Comparison of ENCODE assay signal across 1 fruit fly cellular context in the genomic region with DNA sequence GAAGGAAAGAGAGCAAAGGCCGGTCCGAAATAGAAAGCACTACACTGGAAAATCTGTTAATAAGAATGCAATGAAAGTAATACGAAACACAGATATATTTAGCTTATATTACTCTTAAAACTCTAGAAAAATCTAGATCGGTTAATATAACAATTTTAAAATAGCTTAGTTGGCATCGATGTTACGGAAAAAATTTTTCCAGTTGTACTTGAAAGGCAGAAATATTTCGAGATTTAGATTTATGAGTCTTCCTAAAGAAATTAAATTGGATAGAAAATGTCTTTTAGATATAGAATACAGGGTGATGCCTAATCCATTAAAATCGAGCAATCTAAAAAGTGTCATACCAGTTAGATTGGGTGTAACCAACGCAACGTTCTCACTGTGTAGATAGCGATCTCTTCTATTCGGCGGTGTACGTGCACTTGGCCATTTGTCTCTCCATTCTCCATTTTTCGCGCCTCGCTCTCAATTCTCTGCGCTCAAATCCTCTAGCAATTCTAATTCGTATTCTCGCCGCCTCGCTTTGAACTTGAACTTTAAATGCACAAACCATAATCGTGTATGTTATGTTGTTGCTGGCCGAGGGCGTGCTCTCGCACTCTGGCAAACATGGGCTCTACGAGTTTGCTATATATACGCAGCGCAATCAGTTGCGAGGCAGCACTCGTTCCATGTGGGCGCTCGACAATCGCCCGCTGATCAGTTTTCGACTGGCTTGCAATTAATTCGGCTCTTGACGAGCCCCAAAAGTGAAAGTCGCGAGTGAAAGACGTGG.
TF ChIP-seq lines count a peak whose summit lies in the region.

No protein-coding gene starts in this region.

TF ChIP-seq in whole organism, embryonic, 481 proteins besides CTCF, POLR2A, EP300 and RAD21 (continued from another document and continues in another):
- peak; percentile 79 for TF ChIP-seq CG4404 (GFP tag; IDR thresholded peaks at IDR 0.05; lab: Robert Waterston, UW)
- TF ChIP-seq CG12391 (tag; optimal IDR thresholded peaks at IDR 0.05; lab: Kevin White, UChicago): peak; percentile 96
- peak; percentile 96 for TF ChIP-seq CG31441 (GFP tag; IDR thresholded peaks at IDR 0.05; lab: Robert Waterston, UW)
- no peak for TF ChIP-seq CkIIα-i1 (GFP tag; IDR thresholded peaks at IDR 0.05; lab: Robert Waterston, UW)
- TF ChIP-seq Six4 (GFP tag; optimal IDR thresholded peaks at IDR 0.05; lab: Kevin White, UChicago): peak; percentile 94
- peak; percentile 97 for TF ChIP-seq Oli (tag; optimal IDR thresholded peaks at IDR 0.05; lab: Kevin White, UChicago)
- TF ChIP-seq Fer3 (tag; optimal IDR thresholded peaks at IDR 0.05; lab: Kevin White, UChicago): peak; percentile 81
- peak; percentile 74 for TF ChIP-seq HmgD (GFP tag; optimal IDR thresholded peaks at IDR 0.05; lab: Kevin White, UChicago)
- peak; percentile 6 for TF ChIP-seq yki (optimal IDR thresholded peaks at IDR 0.05; lab: Kevin White, UChicago)
- TF ChIP-seq Awh (GFP tag; IDR thresholded peaks at IDR 0.05; lab: Robert Waterston, UW): peak; percentile 41; the same call in 1 of the 2 replicates
- no peak for TF ChIP-seq bigmax (GFP tag; optimal IDR thresholded peaks at IDR 0.05; lab: Kevin White, UChicago)
- TF ChIP-seq fru (optimal IDR thresholded peaks at IDR 0.05; lab: Kevin White, UChicago): no peak
- no peak; the same call in 2 of the 3 replicates for TF ChIP-seq CG34224 (GFP tag; IDR thresholded peaks at IDR 0.05; lab: Robert Waterston, UW; ENCODE audit: partially characterized antibody)
- peak; percentile 93 for TF ChIP-seq nau (GFP tag; optimal IDR thresholded peaks at IDR 0.05; lab: Kevin White, UChicago)
- peak; percentile 95 for TF ChIP-seq Dip3 (GFP tag; optimal IDR thresholded peaks at IDR 0.05; lab: Kevin White, UChicago)
- peak; percentile 89 for TF ChIP-seq Dek (tag; optimal IDR thresholded peaks at IDR 0.05; lab: Kevin White, UChicago)
- 0 out of 2 replicates have a peak, but pooled peaks have one; percentile 14 for TF ChIP-seq aop (GFP tag; IDR thresholded peaks at IDR 0.05; lab: Robert Waterston, UW)
- peak; percentile 77 for TF ChIP-seq stc (GFP tag; IDR thresholded peaks at IDR 0.05; lab: Robert Waterston, UW)
- TF ChIP-seq Gsc (GFP tag; IDR thresholded peaks at IDR 0.05; lab: Robert Waterston, UW): peak; percentile 59
- TF ChIP-seq CG10979 (tag; optimal IDR thresholded peaks at IDR 0.05; lab: Kevin White, UChicago): peak; percentile 97
- peak; percentile 70; the same call in 2 of the 3 replicates for TF ChIP-seq Dbx (GFP tag; IDR thresholded peaks at IDR 0.05; lab: Robert Waterston, UW)
- peak; percentile 94 for TF ChIP-seq Hmr (GFP tag; optimal IDR thresholded peaks at IDR 0.05; lab: Kevin White, UChicago)
- peak; percentile 87 for TF ChIP-seq Bdp1 (GFP tag; optimal IDR thresholded peaks at IDR 0.05; lab: Kevin White, UChicago)
- TF ChIP-seq Med (GFP tag; lab: Kevin White, UChicago): peak; percentile 97
- TF ChIP-seq CG18599 (GFP tag; optimal IDR thresholded peaks at IDR 0.05; lab: Kevin White, UChicago): peak; percentile 93
- peak; percentile 92 for TF ChIP-seq Mad (GFP tag; optimal IDR thresholded peaks at IDR 0.05; lab: Kevin White, UChicago)
- peak; percentile 68 for TF ChIP-seq CG2116 (GFP tag; optimal IDR thresholded peaks at IDR 0.05; lab: Kevin White, UChicago)
- no peak for TF ChIP-seq D (optimal IDR thresholded peaks at IDR 0.05; lab: Kevin White, UChicago)
- peak; percentile 97 for TF ChIP-seq D (GFP tag; optimal IDR thresholded peaks at IDR 0.05; lab: Kevin White, UChicago)
- TF ChIP-seq CG6765 (GFP tag; optimal IDR thresholded peaks at IDR 0.05; lab: Kevin White, UChicago): peak; percentile 86
- TF ChIP-seq cg (GFP tag; optimal IDR thresholded peaks at IDR 0.05; lab: Kevin White, UChicago): no peak
- no peak for TF ChIP-seq CG11696 (GFP tag; IDR thresholded peaks at IDR 0.05; lab: Robert Waterston, UW)
- TF ChIP-seq CG4707 (GFP tag; optimal IDR thresholded peaks at IDR 0.05; lab: Kevin White, UChicago): peak; percentile 76
- TF ChIP-seq Doc2 (GFP tag; IDR thresholded peaks at IDR 0.05; lab: Robert Waterston, UW): no peak
- TF ChIP-seq sqz (GFP tag; optimal IDR thresholded peaks at IDR 0.05; lab: Kevin White, UChicago): peak; percentile 80
- TF ChIP-seq nerfin-1 (tag; optimal IDR thresholded peaks at IDR 0.05; lab: Kevin White, UChicago): peak; percentile 92
- TF ChIP-seq CG4820 (GFP tag; optimal IDR thresholded peaks at IDR 0.05; lab: Kevin White, UChicago): peak; percentile 95
- peak; percentile 88 for TF ChIP-seq CG6654 (GFP tag; optimal IDR thresholded peaks at IDR 0.05; lab: Kevin White, UChicago)
- peak; percentile 98 for TF ChIP-seq Sox100B (GFP tag; optimal IDR thresholded peaks at IDR 0.05; lab: Kevin White, UChicago)
- TF ChIP-seq lola (GFP tag; optimal IDR thresholded peaks at IDR 0.05; lab: Kevin White, UChicago): peak in 1 of 3 experiments; percentile 97
- TF ChIP-seq crol (GFP tag; IDR thresholded peaks at IDR 0.05; lab: Robert Waterston, UW): no peak
- peak; percentile 84 for TF ChIP-seq CG6813 (GFP tag; optimal IDR thresholded peaks at IDR 0.05; lab: Kevin White, UChicago)
- peak; percentile 83 for TF ChIP-seq run (tag; optimal IDR thresholded peaks at IDR 0.05; lab: Kevin White, UChicago)
- TF ChIP-seq Hr3 (GFP tag; optimal IDR thresholded peaks at IDR 0.05; lab: Kevin White, UChicago): peak; percentile 96
- peak; percentile 69 for TF ChIP-seq dimm (GFP tag; IDR thresholded peaks at IDR 0.05; lab: Robert Waterston, UW)
- peak; percentile 95 for TF ChIP-seq HLH54F (GFP tag; optimal IDR thresholded peaks at IDR 0.05; lab: Kevin White, UChicago)
- no peak; the same call in 1 of the 2 replicates for TF ChIP-seq CG17612 (GFP tag; IDR thresholded peaks at IDR 0.05; lab: Robert Waterston, UW)
- TF ChIP-seq Dad (GFP tag; optimal IDR thresholded peaks at IDR 0.05; lab: Kevin White, UChicago): peak; percentile 93
- peak; percentile 96 for TF ChIP-seq phol (tag; optimal IDR thresholded peaks at IDR 0.05; lab: Kevin White, UChicago)
- TF ChIP-seq CG7786 (GFP tag; optimal IDR thresholded peaks at IDR 0.05; lab: Kevin White, UChicago): peak; percentile 96
- peak; percentile 90 for TF ChIP-seq CG9817 (tag; optimal IDR thresholded peaks at IDR 0.05; lab: Kevin White, UChicago)
- TF ChIP-seq CG4328 (GFP tag; optimal IDR thresholded peaks at IDR 0.05; lab: Kevin White, UChicago): peak; percentile 92
- peak; percentile 36; the same call in 1 of the 2 replicates for TF ChIP-seq Rx (GFP tag; IDR thresholded peaks at IDR 0.05; lab: Robert Waterston, UW)
- peak; percentile 82 for TF ChIP-seq CG12769 (tag; optimal IDR thresholded peaks at IDR 0.05; lab: Kevin White, UChicago)
- TF ChIP-seq stwl (tag; optimal IDR thresholded peaks at IDR 0.05; lab: Kevin White, UChicago): no peak
- TF ChIP-seq CG14050 (GFP tag; IDR thresholded peaks at IDR 0.05; lab: Robert Waterston, UW): peak; percentile 60; the same call in 2 of the 3 replicates
- peak; percentile 93 for TF ChIP-seq NfI (GFP tag; optimal IDR thresholded peaks at IDR 0.05; lab: Kevin White, UChicago)
- peak; percentile 73 for TF ChIP-seq kah (GFP tag; optimal IDR thresholded peaks at IDR 0.05; lab: Kevin White, UChicago)
- TF ChIP-seq CG12155 (GFP tag; optimal IDR thresholded peaks at IDR 0.05; lab: Kevin White, UChicago): peak; percentile 89
- TF ChIP-seq ato (GFP tag; IDR thresholded peaks at IDR 0.05; lab: Robert Waterston, UW; ENCODE audit: partially characterized antibody): no peak
- peak; percentile 63 for TF ChIP-seq gt (GFP tag; IDR thresholded peaks at IDR 0.05; lab: Robert Waterston, UW)
- peak; percentile 92 for TF ChIP-seq CG18476 (GFP tag; optimal IDR thresholded peaks at IDR 0.05; lab: Kevin White, UChicago)
- peak; percentile 98 for TF ChIP-seq CG12659 (GFP tag; optimal IDR thresholded peaks at IDR 0.05; lab: Kevin White, UChicago)
- peak; percentile 92 for TF ChIP-seq CG5245 (GFP tag; optimal IDR thresholded peaks at IDR 0.05; lab: Kevin White, UChicago)
- peak; percentile 99 for TF ChIP-seq CG17361 (GFP tag; IDR thresholded peaks at IDR 0.05; lab: Robert Waterston, UW)
- peak; percentile 90 for TF ChIP-seq slbo (GFP tag; IDR thresholded peaks at IDR 0.05; lab: Robert Waterston, UW)
- TF ChIP-seq CG15073 (GFP tag; optimal IDR thresholded peaks at IDR 0.05; lab: Kevin White, UChicago): peak; percentile 76
- peak; percentile 86 for TF ChIP-seq oc (tag; optimal IDR thresholded peaks at IDR 0.05; lab: Kevin White, UChicago)
- TF ChIP-seq CG11456 (GFP tag; IDR thresholded peaks at IDR 0.05; lab: Robert Waterston, UW): peak; percentile 76
- TF ChIP-seq chn (GFP tag; optimal IDR thresholded peaks at IDR 0.05; lab: Kevin White, UChicago): peak; percentile 92
- peak; percentile 94 for TF ChIP-seq Chrac-16 (GFP tag; optimal IDR thresholded peaks at IDR 0.05; lab: Kevin White, UChicago)
- TF ChIP-seq CG6272 (GFP tag; IDR thresholded peaks at IDR 0.05; lab: Robert Waterston, UW): peak; percentile 78
- TF ChIP-seq CG12071 (GFP tag; optimal IDR thresholded peaks at IDR 0.05; lab: Kevin White, UChicago): peak; percentile 67
- peak; percentile 88 for TF ChIP-seq CG11093 (GFP tag; IDR thresholded peaks at IDR 0.05; lab: Robert Waterston, UW)
- TF ChIP-seq MESR4 (GFP tag; optimal IDR thresholded peaks at IDR 0.05; lab: Kevin White, UChicago): no peak
- TF ChIP-seq NC2β (GFP tag; optimal IDR thresholded peaks at IDR 0.05; lab: Kevin White, UChicago): peak; percentile 92
- TF ChIP-seq Trl (optimal IDR thresholded peaks at IDR 0.05; lab: Kevin White, UChicago): peak; percentile 73 to 89
- TF ChIP-seq Trl (GFP tag; optimal IDR thresholded peaks at IDR 0.05; lab: Kevin White, UChicago): peak; percentile 87
- TF ChIP-seq toy (GFP tag; IDR thresholded peaks at IDR 0.05; lab: Robert Waterston, UW): no peak
- TF ChIP-seq dati (GFP tag; IDR thresholded peaks at IDR 0.05; lab: Robert Waterston, UW): peak; percentile 38; the same call in 1 of the 2 replicates
- peak; percentile 86 for TF ChIP-seq tap (tag; optimal IDR thresholded peaks at IDR 0.05; lab: Kevin White, UChicago)
- peak; percentile 88 for TF ChIP-seq CG14014 (GFP tag; IDR thresholded peaks at IDR 0.05; lab: Robert Waterston, UW)
- no peak for TF ChIP-seq usp (GFP tag; optimal IDR thresholded peaks at IDR 0.05; lab: Kevin White, UChicago)
- peak; percentile 98 for TF ChIP-seq CG18262 (tag; optimal IDR thresholded peaks at IDR 0.05; lab: Kevin White, UChicago)
- peak; percentile 92 for TF ChIP-seq NC2α (GFP tag; optimal IDR thresholded peaks at IDR 0.05; lab: Kevin White, UChicago)
- peak; percentile 70 for TF ChIP-seq Deaf1 (tag; optimal IDR thresholded peaks at IDR 0.05; lab: Kevin White, UChicago)
- TF ChIP-seq wor (GFP tag; IDR thresholded peaks at IDR 0.05; lab: Robert Waterston, UW): peak; percentile 91
- peak; percentile 91 for TF ChIP-seq gsb-n (tag; optimal IDR thresholded peaks at IDR 0.05; lab: Kevin White, UChicago)
- TF ChIP-seq jigr1 (GFP tag; IDR thresholded peaks at IDR 0.05; lab: Robert Waterston, UW): peak; percentile 87
- peak; percentile 79 for TF ChIP-seq salm (tag; optimal IDR thresholded peaks at IDR 0.05; lab: Kevin White, UChicago)
- TF ChIP-seq CG1529 (GFP tag; optimal IDR thresholded peaks at IDR 0.05; lab: Kevin White, UChicago): peak; percentile 97
- peak; percentile 62 for TF ChIP-seq pros (GFP tag; optimal IDR thresholded peaks at IDR 0.05; lab: Kevin White, UChicago)
- peak; percentile 94 for TF ChIP-seq Atf3 (GFP tag; optimal IDR thresholded peaks at IDR 0.05; lab: Kevin White, UChicago)
- peak; percentile 73 for TF ChIP-seq CG17802 (tag; optimal IDR thresholded peaks at IDR 0.05; lab: Kevin White, UChicago)
- TF ChIP-seq CG12942 (GFP tag; optimal IDR thresholded peaks at IDR 0.05; lab: Kevin White, UChicago): peak; percentile 94
- peak in 1 of 2 experiments; percentile 67 for TF ChIP-seq crp (GFP tag; optimal IDR thresholded peaks at IDR 0.05; lab: Kevin White, UChicago)
- TF ChIP-seq CG10431 (GFP tag; optimal IDR thresholded peaks at IDR 0.05; lab: Kevin White, UChicago): peak; percentile 83
- TF ChIP-seq Hey (tag; optimal IDR thresholded peaks at IDR 0.05; lab: Kevin White, UChicago): peak; percentile 71
- peak; percentile 80 for TF ChIP-seq Spps (tag; optimal IDR thresholded peaks at IDR 0.05; lab: Kevin White, UChicago)
- TF ChIP-seq CG34376 (GFP tag; optimal IDR thresholded peaks at IDR 0.05; lab: Kevin White, UChicago): peak; percentile 76
- peak; percentile 90 for TF ChIP-seq gcm2 (GFP tag; optimal IDR thresholded peaks at IDR 0.05; lab: Kevin White, UChicago)
- peak; percentile 94 for TF ChIP-seq CG10462 (GFP tag; optimal IDR thresholded peaks at IDR 0.05; lab: Kevin White, UChicago)
- TF ChIP-seq trem (tag; optimal IDR thresholded peaks at IDR 0.05; lab: Kevin White, UChicago): peak; percentile 89
- no peak for TF ChIP-seq cad (GFP tag; optimal IDR thresholded peaks at IDR 0.05; lab: Kevin White, UChicago)
- TF ChIP-seq CoRest (tag; optimal IDR thresholded peaks at IDR 0.05; lab: Kevin White, UChicago): peak; percentile 98
- TF ChIP-seq ase (GFP tag; IDR thresholded peaks at IDR 0.05; lab: Robert Waterston, UW): no peak; the same call in 1 of the 3 replicates
- peak; percentile 80 for TF ChIP-seq ara (GFP tag; IDR thresholded peaks at IDR 0.05; lab: Robert Waterston, UW)
- peak; percentile 18 for TF ChIP-seq CG13894 (tag; optimal IDR thresholded peaks at IDR 0.05; lab: Kevin White, UChicago)
- peak; percentile 92 to 94 for TF ChIP-seq bsh (GFP tag; optimal IDR thresholded peaks at IDR 0.05; lab: Kevin White, UChicago)
- TF ChIP-seq CG3163 (GFP tag; optimal IDR thresholded peaks at IDR 0.05; lab: Kevin White, UChicago): peak; percentile 79
- no peak for TF ChIP-seq hbn (GFP tag; IDR thresholded peaks at IDR 0.05; lab: Robert Waterston, UW; ENCODE audit: partially characterized antibody)
- peak; percentile 92 for TF ChIP-seq pnt (GFP tag; optimal IDR thresholded peaks at IDR 0.05; lab: Kevin White, UChicago)
- TF ChIP-seq ftz-f1 (GFP tag; optimal IDR thresholded peaks at IDR 0.05; lab: Kevin White, UChicago): peak; percentile 91
- peak; percentile 92 for TF ChIP-seq ab (GFP tag; optimal IDR thresholded peaks at IDR 0.05; lab: Kevin White, UChicago)
- TF ChIP-seq CG2199 (GFP tag; IDR thresholded peaks at IDR 0.05; lab: Robert Waterston, UW): no peak
- peak; percentile 12 for TF ChIP-seq CG15479 (GFP tag; optimal IDR thresholded peaks at IDR 0.05; lab: Kevin White, UChicago)
- TF ChIP-seq ken (GFP tag; IDR thresholded peaks at IDR 0.05; lab: Robert Waterston, UW): peak; percentile 71; the same call in 2 of the 3 replicates
- TF ChIP-seq nmo (GFP tag; optimal IDR thresholded peaks at IDR 0.05; lab: Kevin White, UChicago): peak; percentile 98
- peak; percentile 95 for TF ChIP-seq pum (GFP tag; optimal IDR thresholded peaks at IDR 0.05; lab: Kevin White, UChicago)
- no peak for TF ChIP-seq Sin3A (optimal IDR thresholded peaks at IDR 0.05; lab: Kevin White, UChicago)
- peak; percentile 94 for TF ChIP-seq CG15601 (tag; optimal IDR thresholded peaks at IDR 0.05; lab: Kevin White, UChicago)
